Fruit fly (Drosophila melanogaster): ENCODE measurements around the gene CG18088.

DNA sequence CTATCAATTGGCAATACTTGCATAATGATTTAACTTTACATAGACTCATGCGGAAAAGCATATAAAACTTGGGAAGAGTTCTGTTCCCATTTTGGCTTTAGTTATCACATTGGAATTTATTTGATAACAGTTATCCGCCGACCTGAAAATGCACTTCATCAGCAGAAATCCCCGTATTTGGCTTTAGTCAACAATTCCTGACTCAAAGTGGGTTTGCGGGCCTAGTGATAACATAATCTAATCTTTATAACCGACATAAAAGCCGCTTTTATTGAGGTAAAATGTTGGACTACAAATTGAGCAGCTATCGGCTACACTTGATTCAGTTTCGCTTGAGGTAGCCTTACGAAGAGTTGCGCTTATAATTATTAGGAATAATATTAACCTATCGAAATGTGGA lies 42.9 kb downstream of the CG18088 start, which contains the start of gene CG9568:
- TF ChIP-seq CG15710 (tag; optimal IDR thresholded peaks at IDR 0.05) (no peak), CG9948 (tag; optimal IDR thresholded peaks at IDR 0.05) (no peak), Snoo (tag; optimal IDR thresholded peaks at IDR 0.05) (no peak), D1 (tag; optimal IDR thresholded peaks at IDR 0.05) (no peak), CG10348 (GFP tag; IDR thresholded peaks at IDR 0.05) (no peak), gl (tag; optimal IDR thresholded peaks at IDR 0.05) (no peak), CG13204 (GFP tag; optimal IDR thresholded peaks at IDR 0.05) (no peak), CG4496 (GFP tag; IDR thresholded peaks at IDR 0.05) (no peak), fd96Ca (GFP tag; IDR thresholded peaks at IDR 0.05) (no peak)
